Worm (Caenorhabditis elegans) whole organism, L4 larva: ENCODE data around the gene C16A3.5.

Experiments used
- ceh-28 ChIP-seq: fragments of 150-350 bp; optimal IDR thresholded peaks from 2 replicates; lab custom pipeline; 2014; ENCODE audit warnings: missing biosample characterization, missing genetic modification reagents, missing genetic modification characterization
- ces-1 ChIP-seq: fragments of 150-350 bp; sonication (generic microtip); optimal IDR thresholded peaks from 4 replicates; lab custom pipeline; 2014; ENCODE audit warnings: missing biosample characterization, missing genetic modification reagents, missing genetic modification characterization
- egl-27 ChIP-seq: sonication (generic microtip); optimal IDR thresholded peaks from 3 replicates; lab custom pipeline; 2017; ENCODE audit warnings: missing biosample characterization, missing genetic modification reagents, missing genetic modification characterization
- mxl-2 ChIP-seq: fragments of 200-800 bp; sonication (Bioruptor generic); conservative IDR thresholded peaks from 2 replicates; pipeline ENCODE4 v1.3.6; 2022; ENCODE audit warnings: missing genetic modification reagents, missing genetic modification characterization, missing compliant biosample characterization

DNA sequence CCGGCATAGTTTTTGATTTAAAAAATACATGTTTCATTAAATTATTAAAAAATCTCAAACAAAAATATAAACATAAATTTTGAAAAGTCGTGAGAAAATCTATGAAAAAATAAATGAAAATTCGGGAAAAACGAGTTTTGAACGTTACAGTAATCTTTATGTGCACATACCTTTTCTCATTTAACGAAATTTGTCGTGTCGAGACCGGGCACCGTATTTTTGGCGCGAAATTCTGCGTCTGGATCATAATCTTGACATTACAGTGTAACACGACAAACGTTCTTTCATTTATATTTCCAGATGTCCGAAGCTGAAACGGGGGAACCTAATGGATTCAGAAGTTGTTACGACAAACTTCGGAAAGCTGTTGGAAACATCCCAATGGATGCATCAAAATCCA lies 9.0 kb downstream of the C16A3.5 start, which contains the start of gene C16A3.2:
- TF ChIP-seq egl-27: no peak
- no peak for TF ChIP-seq mxl-2
- no peak for TF ChIP-seq ces-1 (GFP tag; lab: Kevin White, UChicago)
- TF ChIP-seq ceh-28: no peak
